Fruit fly (Drosophila melanogaster) whole organism, embryonic: Measurements from ENCODE around the gene N.

ENCODE experiments used
- Aef1 ChIP-seq: fragments of 200-800 bp; sonication (Bioruptor generic); IDR thresholded peaks from 3 replicates; pipeline ENCODE4 v1.3.6; 2022; ENCODE audit warnings: missing biosample characterization, missing genetic modification characterization
- Antp ChIP-seq: fragments of 200-800 bp; sonication (Bioruptor generic); optimal IDR thresholded peaks from 3 replicates; lab custom pipeline; 2016; ENCODE audit warnings: missing biosample characterization, missing genetic modification characterization
- Atf6 ChIP-seq: fragments of 200-800 bp; sonication (Bioruptor generic); IDR thresholded peaks from 2 replicates; pipeline ENCODE4 v1.3.6; 2022; ENCODE audit warnings: missing biosample characterization, missing genetic modification characterization
- CG10654 ChIP-seq: fragments of 200-800 bp; sonication (Bioruptor generic); optimal IDR thresholded peaks from 2 replicates; lab custom pipeline; 2016; ENCODE audit warnings: missing biosample characterization, missing genetic modification characterization
- CG11504 ChIP-seq: fragments of 200-800 bp; sonication (Bioruptor generic); optimal IDR thresholded peaks from 3 replicates; lab custom pipeline; 2019; ENCODE audit warnings: missing biosample characterization, mild to moderate bottlenecking, missing genetic modification characterization, moderate library complexity
- CG12391 ChIP-seq: fragments of 200-800 bp; sonication (Bioruptor generic); optimal IDR thresholded peaks from 3 replicates; lab custom pipeline; 2018; ENCODE audit warnings: missing biosample characterization, mild to moderate bottlenecking, missing genetic modification characterization, moderate library complexity
- CG12744 ChIP-seq: fragments of 200-800 bp; sonication (Bioruptor generic); optimal IDR thresholded peaks from 2 replicates; lab custom pipeline; 2016; ENCODE audit warnings: missing biosample characterization, missing genetic modification characterization
- CG13424 ChIP-seq: fragments of 200-800 bp; sonication (Bioruptor generic); optimal IDR thresholded peaks from 2 replicates; lab custom pipeline; 2019; ENCODE audit warnings: missing biosample characterization, mild to moderate bottlenecking, missing genetic modification characterization, moderate library complexity
- CG14441 ChIP-seq: fragments of 200-800 bp; sonication (Bioruptor generic); IDR thresholded peaks from 2 replicates; pipeline ENCODE4 v1.3.6; 2022; ENCODE audit warnings: missing biosample characterization, missing genetic modification characterization
- CG1603 ChIP-seq: fragments of 200-800 bp; sonication (Bioruptor generic); optimal IDR thresholded peaks from 2 replicates; lab custom pipeline; 2019; ENCODE audit warnings: missing biosample characterization, mild to moderate bottlenecking, missing genetic modification characterization, moderate library complexity
- CG2120 ChIP-seq: fragments of 200-800 bp; sonication (Bioruptor generic); optimal IDR thresholded peaks from 3 replicates; lab custom pipeline; 2016; ENCODE audit warnings: missing biosample characterization, missing genetic modification characterization
- CG3847 ChIP-seq: fragments of 200-800 bp; sonication (Bioruptor generic); IDR thresholded peaks from 2 replicates; pipeline ENCODE4 v1.3.6; 2022; ENCODE audit warnings: missing biosample characterization, missing genetic modification characterization
- CG4328 ChIP-seq: fragments of 200-800 bp; sonication (Bioruptor generic); optimal IDR thresholded peaks from 3 replicates; lab custom pipeline; 2017; ENCODE audit warnings: missing biosample characterization, missing genetic modification reagents, missing genetic modification characterization
- CG7556 ChIP-seq: fragments of 200-800 bp; sonication (Bioruptor generic); optimal IDR thresholded peaks from 2 replicates; lab custom pipeline; 2017; ENCODE audit warnings: missing biosample characterization, mild to moderate bottlenecking, missing genetic modification characterization
- CG7786 ChIP-seq: fragments of 200-800 bp; sonication (Bioruptor generic); optimal IDR thresholded peaks from 2 replicates; lab custom pipeline; 2016; ENCODE audit warnings: missing biosample characterization, missing genetic modification characterization
- CHES-1-like ChIP-seq: fragments of 200-800 bp; sonication (Bioruptor generic); optimal IDR thresholded peaks from 2 replicates; lab custom pipeline; 2016; ENCODE audit warnings: missing biosample characterization, missing genetic modification characterization
- Dbx ChIP-seq: fragments of 200-800 bp; sonication (Bioruptor generic); IDR thresholded peaks from 3 replicates; pipeline ENCODE4 v1.3.6; 2022; ENCODE audit warnings: missing biosample characterization, missing genetic modification characterization
- Dfd ChIP-seq, 2 experiments: fragments of >200 bp; optimal IDR thresholded peaks; 2 replicates each; lab custom pipeline; 2017; ENCODE audit warnings: missing biosample characterization in 2 of 2, missing genetic modification characterization in 2 of 2
- E2f1 ChIP-seq: fragments of 200-800 bp; sonication (Bioruptor generic); IDR thresholded peaks from 2 replicates; pipeline ENCODE4 v1.3.6; 2022; ENCODE audit warnings: missing biosample characterization, missing genetic modification characterization
- Elba2 ChIP-seq: fragments of 200-800 bp; sonication (Bioruptor generic); optimal IDR thresholded peaks from 3 replicates; lab custom pipeline; 2016; ENCODE audit warnings: missing biosample characterization, missing genetic modification characterization
- Ets65A ChIP-seq: fragments of 200-800 bp; sonication (Bioruptor generic); peaks from one replicate; lab custom pipeline; 2016; ENCODE audit warnings: missing biosample characterization, missing genetic modification characterization
- H2.0 ChIP-seq: fragments of 200-800 bp; sonication (Bioruptor generic); IDR thresholded peaks from 2 replicates; pipeline ENCODE4 v1.3.6; 2022; ENCODE audit warnings: missing biosample characterization, missing genetic modification characterization
- Hsf ChIP-seq: fragments of 200-800 bp; sonication (Bioruptor generic); optimal IDR thresholded peaks from 3 replicates; lab custom pipeline; 2016; ENCODE audit warnings: missing biosample characterization, missing genetic modification characterization
- Meics ChIP-seq: fragments of 200-800 bp; sonication (Bioruptor generic); optimal IDR thresholded peaks from 2 replicates; lab custom pipeline; 2017; ENCODE audit warnings: missing biosample characterization, mild to moderate bottlenecking, missing genetic modification characterization
- Neu2 ChIP-seq: fragments of 200-800 bp; sonication (Bioruptor generic); optimal IDR thresholded peaks from 3 replicates; lab custom pipeline; 2016; ENCODE audit warnings: missing biosample characterization, missing genetic modification characterization, borderline replicate concordance
- Nf-YB ChIP-seq: fragments of 200-800 bp; sonication (Bioruptor generic); optimal IDR thresholded peaks from 3 replicates; lab custom pipeline; 2019; ENCODE audit warnings: missing biosample characterization, mild to moderate bottlenecking, missing genetic modification characterization, moderate library complexity
- Rx ChIP-seq: fragments of 200-800 bp; sonication (Bioruptor generic); IDR thresholded peaks from 2 replicates; pipeline ENCODE4 v1.3.6; 2022; ENCODE audit warnings: missing biosample characterization, missing genetic modification characterization
- Sry-β ChIP-seq: fragments of 200-800 bp; sonication (Bioruptor generic); optimal IDR thresholded peaks from 2 replicates; lab custom pipeline; 2018; ENCODE audit warnings: missing biosample characterization, mild to moderate bottlenecking, missing genetic modification characterization, moderate library complexity
- al ChIP-seq: fragments of 200-800 bp; sonication (Bioruptor generic); IDR thresholded peaks from 2 replicates; pipeline ENCODE4 v1.3.6; 2022; ENCODE audit warnings: missing biosample characterization, missing genetic modification characterization
- crol ChIP-seq: fragments of 200-800 bp; sonication (Bioruptor generic); IDR thresholded peaks from 2 replicates; pipeline ENCODE4 v1.3.6; 2022; ENCODE audit warnings: missing biosample characterization, missing genetic modification characterization
- h ChIP-seq: fragments of >200 bp; optimal IDR thresholded peaks from 2 replicates; lab custom pipeline; 2017
- insv ChIP-seq, 2 experiments: fragments of 200-800 bp; sonication (Bioruptor generic); optimal IDR thresholded peaks; 3 replicates each; lab custom pipeline; 2016 to 2018; ENCODE audit warnings: missing biosample characterization in 2 of 2, missing genetic modification characterization in 2 of 2
- ken ChIP-seq: fragments of 200-800 bp; sonication (Bioruptor generic); IDR thresholded peaks from 3 replicates; pipeline ENCODE4 v1.3.6; 2022; ENCODE audit warnings: missing biosample characterization, missing genetic modification characterization
- lilli ChIP-seq: fragments of 200-800 bp; sonication (Bioruptor generic); optimal IDR thresholded peaks from 3 replicates; lab custom pipeline; 2016; ENCODE audit warnings: missing biosample characterization, missing genetic modification characterization
- oc ChIP-seq: fragments of 200-800 bp; sonication (Bioruptor generic); optimal IDR thresholded peaks from 2 replicates; lab custom pipeline; 2018; ENCODE audit warnings: missing biosample characterization, mild to moderate bottlenecking, missing genetic modification characterization, moderate library complexity
- phol ChIP-seq: fragments of 200-800 bp; sonication (Bioruptor generic); optimal IDR thresholded peaks from 3 replicates; lab custom pipeline; 2018; ENCODE audit warnings: missing biosample characterization, mild to moderate bottlenecking, missing genetic modification characterization, moderate library complexity
- prd ChIP-seq, 3 experiments: fragments of >200 bp in 2 of 3; fragments of 200-800 bp in 1 of 3; sonication (Bioruptor generic) in 1 of 3; optimal IDR thresholded peaks in 2 of 3; IDR thresholded peaks in 1 of 3; 2 replicates in 2 of 3; 3 replicates in 1 of 3; pipeline versions ENCODE4 v1.3.6 to Lab custom; 2017 to 2022; ENCODE audit warnings: missing biosample characterization in 1 of 3, missing genetic modification characterization in 1 of 3
- rib ChIP-seq: fragments of 200-800 bp; sonication (Bioruptor generic); IDR thresholded peaks from 2 replicates; pipeline ENCODE4 v1.3.6; 2022; ENCODE audit warnings: missing biosample characterization, missing genetic modification characterization
- seq ChIP-seq: fragments of 200-800 bp; sonication (Bioruptor generic); IDR thresholded peaks from 2 replicates; pipeline ENCODE4 v1.3.6; 2022; ENCODE audit warnings: missing biosample characterization, missing genetic modification characterization
- sisA ChIP-seq: fragments of 200-800 bp; sonication (Bioruptor generic); IDR thresholded peaks from 2 replicates; pipeline ENCODE4 v1.3.6; 2022; ENCODE audit warnings: missing biosample characterization, missing genetic modification characterization
- sna ChIP-seq: fragments of 200-800 bp; sonication (Bioruptor generic); IDR thresholded peaks from 2 replicates; pipeline ENCODE4 v1.3.6; 2022; ENCODE audit warnings: missing biosample characterization, missing genetic modification characterization; ENCODE audit not compliant: partially characterized antibody
- vvl ChIP-seq: fragments of 200-800 bp; sonication (Bioruptor generic); IDR thresholded peaks from 2 replicates; pipeline ENCODE4 v1.3.6; 2022; ENCODE audit warnings: missing biosample characterization, missing genetic modification characterization

The N gene

DNA sequence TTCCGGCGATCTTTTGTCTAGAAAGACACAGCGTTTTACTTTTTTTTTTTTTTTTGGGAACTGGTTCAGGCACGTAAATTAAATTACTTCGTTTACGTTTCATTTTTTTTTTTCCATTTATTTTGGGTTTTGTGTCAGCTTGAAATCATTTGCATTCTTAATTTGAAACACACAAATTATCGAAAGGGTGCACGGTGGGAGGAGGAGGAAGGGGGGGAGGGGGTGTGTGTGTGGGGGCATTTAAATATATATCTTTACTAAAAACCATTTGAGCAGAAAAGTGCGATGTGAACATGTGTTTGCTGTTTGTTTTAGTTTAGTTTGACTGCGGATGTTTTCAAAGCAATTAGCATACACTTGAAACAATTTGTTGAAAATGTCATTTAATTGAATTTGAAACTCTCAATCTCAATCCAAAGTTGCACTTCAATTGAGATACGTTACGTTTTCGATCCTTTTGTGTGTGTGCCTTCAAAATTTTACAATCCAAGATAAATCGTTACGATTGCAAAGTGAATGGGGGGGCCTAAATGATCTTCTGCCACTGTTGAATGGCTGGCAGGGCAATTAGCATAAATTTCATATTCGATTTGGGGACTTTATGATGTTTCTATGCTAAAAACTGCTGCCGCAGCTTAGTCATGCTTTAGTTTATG lies 22.5 kb downstream of the N start (continued):
- no peak for TF ChIP-seq Rx (GFP tag; lab: Robert Waterston, UW)
- TF ChIP-seq insv (GFP tag; optimal IDR thresholded peaks at IDR 0.05; lab: Kevin White, UChicago): no peak
- TF ChIP-seq seq (GFP tag; lab: Robert Waterston, UW): 0 out of 2 replicates have a peak, but pooled peaks have one; percentile 42
- peak; percentile 41; the same call in 1 of the 2 replicates for TF ChIP-seq CG3847
- peak; percentile 43; the same call in 1 of the 2 replicates for TF ChIP-seq CG14441
- no peak for TF ChIP-seq CG7786 (GFP tag; lab: Kevin White, UChicago)
- peak; percentile 37; the same call in 1 of the 2 replicates for TF ChIP-seq Atf6
- TF ChIP-seq vvl: peak; percentile 68
- 0 out of 2 replicates have a peak, but pooled peaks have one; percentile 18 for TF ChIP-seq E2f1 (GFP tag; lab: Robert Waterston, UW)
- TF ChIP-seq phol: no peak
- 0 out of 2 replicates have a peak, but pooled peaks have one; percentile 33 for TF ChIP-seq crol (GFP tag; lab: Robert Waterston, UW)
- peak; percentile 9 for TF ChIP-seq CG13424
- no peak for TF ChIP-seq Elba2 (GFP tag; lab: Kevin White, UChicago)
- TF ChIP-seq CG10654 (GFP tag; lab: Kevin White, UChicago): no peak
- TF ChIP-seq Sry-β (GFP tag; lab: Kevin White, UChicago): no peak
- no peak for TF ChIP-seq Dbx
- peak; percentile 6 for TF ChIP-seq Meics (GFP tag; lab: Kevin White, UChicago)
- peak; percentile 67 for TF ChIP-seq Ets65A
- TF ChIP-seq H2.0: peak; percentile 14; the same call in 1 of the 2 replicates
- TF ChIP-seq CHES-1-like (GFP tag; lab: Kevin White, UChicago): no peak
- peak; percentile 70 for TF ChIP-seq al
- TF ChIP-seq Nf-YB (GFP tag; lab: Kevin White, UChicago): no peak
- TF ChIP-seq Neu2 (GFP tag; lab: Kevin White, UChicago): no peak
- TF ChIP-seq CG2120 (GFP tag; lab: Kevin White, UChicago): peak; percentile 57
- TF ChIP-seq Aef1: 0 out of 3 replicates have a peak, but pooled peaks have one; percentile 21
- no peak for TF ChIP-seq CG12744 (GFP tag; lab: Kevin White, UChicago)
- TF ChIP-seq CG12391 (tag; lab: Kevin White, UChicago): peak; percentile 27
- no peak for TF ChIP-seq h (lab: Kevin White, UChicago)
- TF ChIP-seq prd (optimal IDR thresholded peaks at IDR 0.05; lab: Kevin White, UChicago): no peak
- peak; percentile 26; the same call in 1 of the 3 replicates for TF ChIP-seq prd (GFP tag; IDR thresholded peaks at IDR 0.05; lab: Robert Waterston, UW)
- peak; percentile 18 for TF ChIP-seq Antp (GFP tag; lab: Kevin White, UChicago)
- no peak for TF ChIP-seq sna (GFP tag; lab: Robert Waterston, UW)
- no peak for TF ChIP-seq CG4328 (GFP tag; lab: Kevin White, UChicago)
- peak; percentile 51 for TF ChIP-seq rib
- peak; percentile 8 for TF ChIP-seq Hsf
- TF ChIP-seq Dfd (GFP tag; optimal IDR thresholded peaks at IDR 0.05; lab: Kevin White, UChicago): no peak
- TF ChIP-seq sisA (GFP tag; lab: Robert Waterston, UW): no peak
- no peak for TF ChIP-seq oc (tag; lab: Kevin White, UChicago)
- no peak for TF ChIP-seq CG7556 (GFP tag; lab: Kevin White, UChicago)
- TF ChIP-seq CG11504 (tag; lab: Kevin White, UChicago): peak; percentile 46
- TF ChIP-seq lilli: peak; percentile 24
- peak; percentile 39 for TF ChIP-seq CG1603 (tag; lab: Kevin White, UChicago)
- no peak for TF ChIP-seq ken (GFP tag; lab: Robert Waterston, UW)
